Worm (Caenorhabditis elegans) whole organism, L3 larva: Measurements from ENCODE around the gene srx-98.

ENCODE experiments used
- R02D3.7 ChIP-seq: fragments of 150-350 bp; optimal IDR thresholded peaks from 2 replicates; lab custom pipeline; 2014; ENCODE audit warnings: missing biosample characterization, missing genetic modification characterization
- ceh-82 ChIP-seq: fragments of 150-350 bp; optimal IDR thresholded peaks from 2 replicates; lab custom pipeline; 2014; ENCODE audit warnings: missing biosample characterization, missing genetic modification characterization
- mdl-1 ChIP-seq: fragments of 150-350 bp; optimal IDR thresholded peaks from 2 replicates; lab custom pipeline; 2014; ENCODE audit warnings: missing biosample characterization, missing genetic modification characterization
- nhr-25 ChIP-seq: sonication (generic microtip); optimal IDR thresholded peaks from 2 replicates; lab custom pipeline; 2017; ENCODE audit warnings: missing biosample characterization, missing genetic modification characterization
- snpc-4 ChIP-seq: fragments of 150-350 bp; optimal IDR thresholded peaks from 2 replicates; lab custom pipeline; 2014; ENCODE audit warnings: missing biosample characterization, missing genetic modification characterization

ce11 chrII:3701305-3701704 is 30.4 kb upstream of the srx-98 start, which contains the start of gene srx-105:
- TF ChIP-seq mdl-1 (tag; lab: Kevin White, UChicago) (no peak), nhr-25 (tag; lab: Kevin White, UChicago) (no peak), snpc-4 (tag; lab: Kevin White, UChicago) (no peak), R02D3.7 (tag; lab: Kevin White, UChicago) (no peak), ceh-82 (tag; lab: Kevin White, UChicago) (no peak)
